Worm (Caenorhabditis elegans): ENCODE measurements around the gene K07F5.22.
A peak's percentile ranks its signal among the peaks of the same experiment; 100 is the strongest.

K07F5.22 gene

DNA sequence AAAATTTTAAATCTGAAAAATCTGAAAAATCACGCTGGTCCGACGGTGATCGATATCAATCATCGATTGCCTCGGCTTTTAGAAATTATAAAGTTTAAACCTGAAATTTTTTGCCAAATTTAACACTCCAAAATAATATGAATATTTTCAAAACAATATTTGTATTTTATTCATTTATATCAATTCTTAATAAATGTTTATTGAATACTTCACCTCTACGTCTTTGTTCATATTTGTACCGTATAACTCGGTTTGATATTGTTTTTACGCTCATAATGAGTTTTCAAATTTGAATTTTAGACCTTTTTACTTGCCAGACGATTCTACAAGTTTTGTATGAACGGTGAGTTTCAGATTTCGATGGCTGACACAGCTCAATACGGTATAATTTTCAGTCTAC is at the start of gene K07F5.22, which contains the start of gene K07F5.15:
K07F5.22 (plus strand) TSS at position 301 of the 400 bp plus-strand sequence.
K07F5.15 (plus strand) TSS at position 301 of the 400 bp plus-strand sequence.
- no peak for TF ChIP-seq gei-8 (GFP tag; optimal IDR thresholded peaks at IDR 0.05)
- TF ChIP-seq mdt-29 (GFP tag; IDR thresholded peaks at IDR 0.05): no peak
- no peak for TF ChIP-seq vab-7 (GFP tag; IDR thresholded peaks at IDR 0.05)
- no peak for TF ChIP-seq fos-1 (tag; optimal IDR thresholded peaks at IDR 0.05)
- TF ChIP-seq attf-4 (tag; optimal IDR thresholded peaks at IDR 0.05): no peak
- no peak for TF ChIP-seq ama-1 (optimal IDR thresholded peaks at IDR 0.05)
- no peak for TF ChIP-seq jun-1 (tag; optimal IDR thresholded peaks at IDR 0.05)
- TF ChIP-seq daf-12 (tag; optimal IDR thresholded peaks at IDR 0.05): no peak
- TF ChIP-seq T20F7.1 (GFP tag; optimal IDR thresholded peaks at IDR 0.05): no peak
- no peak for TF ChIP-seq mdl-1 (tag; optimal IDR thresholded peaks at IDR 0.05)
- no peak for TF ChIP-seq zfp-2 (tag; optimal IDR thresholded peaks at IDR 0.05)

DNA sequence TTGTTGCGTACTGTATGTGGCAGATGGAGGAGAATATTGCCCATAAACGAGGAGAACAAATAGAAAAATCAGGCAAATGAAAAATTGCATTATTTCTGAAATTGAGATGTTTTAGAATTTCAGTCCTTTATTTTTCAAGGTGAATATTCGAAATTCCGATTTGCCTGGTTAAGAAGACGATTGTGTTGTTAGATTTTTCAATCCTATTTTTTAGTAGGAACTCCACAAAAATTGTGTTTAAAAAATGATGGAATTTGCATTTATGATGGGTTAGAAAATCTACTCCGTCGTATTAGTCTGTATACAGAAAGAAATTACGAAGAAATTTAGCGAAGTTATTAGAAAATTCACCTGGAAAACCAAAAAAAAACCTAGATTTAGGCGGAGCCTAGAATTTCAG is 49.4 kb upstream of the K07F5.22 start, which contains the start of gene egl-20:
egl-20 (minus strand) TSS at position 101 of the 400 bp plus-strand sequence.
- TF ChIP-seq php-3 (GFP tag; IDR thresholded peaks at IDR 0.05) (no peak), lin-38 (GFP tag; IDR thresholded peaks at IDR 0.05) (no peak), Y75B8A.6 (GFP tag; IDR thresholded peaks at IDR 0.05) (no peak), nhr-42 (GFP tag; IDR thresholded peaks at IDR 0.05) (no peak), zag-1 (tag; optimal IDR thresholded peaks at IDR 0.05) (no peak), ceh-32 (tag; optimal IDR thresholded peaks at IDR 0.05; ENCODE audit: poor library complexity) (no peak), ama-1 (optimal IDR thresholded peaks at IDR 0.05) (no peak), ces-1 (GFP tag; optimal IDR thresholded peaks at IDR 0.05) (no peak), lir-3 (tag; optimal IDR thresholded peaks at IDR 0.05) (no peak), dpl-1 (GFP tag; optimal IDR thresholded peaks at IDR 0.05) (no peak), snpc-4 (tag; optimal IDR thresholded peaks at IDR 0.05) (no peak)

ce11 chrIV:9821621-9822020 is 43.3 kb upstream of the K07F5.22 start, which contains the start of gene col-123:
col-123 (plus strand) TSS chrIV:9821921.
- TF ChIP-seq zfp-3 (GFP tag; conservative IDR thresholded peaks at IDR 0.05) (no peak), madf-9 (GFP tag; conservative IDR thresholded peaks at IDR 0.05) (no peak), Y5F2A.4 (GFP tag; optimal IDR thresholded peaks at IDR 0.05) (no peak), vab-7 (GFP tag; IDR thresholded peaks at IDR 0.05) (no peak), nhr-77 (tag; optimal IDR thresholded peaks at IDR 0.05) (no peak), lin-38 (GFP tag; IDR thresholded peaks at IDR 0.05) (no peak)

ce11 chrIV:9822585-9822984 is 42.3 kb upstream of the K07F5.22 start:
- TF ChIP-seq nhr-25 (tag; optimal IDR thresholded peaks at IDR 0.05; ENCODE audit: borderline replicate concordance, insufficient read depth): no peak
- no peak for TF ChIP-seq dmd-8 (GFP tag; IDR thresholded peaks at IDR 0.05)
- TF ChIP-seq ceh-82 (tag; optimal IDR thresholded peaks at IDR 0.05): no peak
- peak; percentile 71 for TF ChIP-seq set-16 (GFP tag; IDR thresholded peaks at IDR 0.05)
- TF ChIP-seq zfp-3 (GFP tag; conservative IDR thresholded peaks at IDR 0.05): no peak
- TF ChIP-seq mep-1 (tag; optimal IDR thresholded peaks at IDR 0.05): no peak

DNA sequence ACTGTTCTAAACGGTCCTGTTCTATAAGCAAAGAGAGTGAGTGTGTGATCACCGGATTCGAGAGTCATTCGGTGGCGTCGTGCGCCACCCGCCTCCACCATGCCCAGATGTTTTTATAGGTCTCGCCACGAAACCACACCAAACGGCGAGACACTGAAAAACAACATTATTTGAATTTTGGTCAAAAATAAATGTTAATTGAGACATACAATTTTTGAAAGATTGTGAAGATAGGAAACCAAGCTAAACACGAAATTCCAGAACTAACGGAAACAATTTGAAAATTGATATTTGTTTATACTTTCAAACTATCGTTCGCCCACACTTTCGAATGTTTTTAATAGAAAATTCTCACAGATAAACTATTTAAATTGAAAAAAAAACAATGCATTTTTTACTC is 40.4 kb upstream of the K07F5.22 start, which contains the start of gene catp-6:
catp-6 (minus strand) TSS at position 101 of the 400 bp plus-strand sequence.
- TF ChIP-seq dmd-6 (GFP tag; IDR thresholded peaks at IDR 0.05) (no peak), F44E2.7 (GFP tag; IDR thresholded peaks at IDR 0.05) (no peak), Y48G9A.11 (GFP tag; IDR thresholded peaks at IDR 0.05) (no peak), fkh-10 (GFP tag; optimal IDR thresholded peaks at IDR 0.05) (no peak), nhr-41 (GFP tag; IDR thresholded peaks at IDR 0.05) (no peak), ztf-11 (tag; optimal IDR thresholded peaks at IDR 0.05) (no peak), jun-1 (tag; optimal IDR thresholded peaks at IDR 0.05) (no peak), D1046.2 (GFP tag; IDR thresholded peaks at IDR 0.05) (no peak), hlh-11 (tag; optimal IDR thresholded peaks at IDR 0.05) (no peak), nhr-25 (tag; optimal IDR thresholded peaks at IDR 0.05; ENCODE audit: borderline replicate concordance, insufficient read depth) (no peak), madf-5 (GFP tag; IDR thresholded peaks at IDR 0.05) (no peak), ceh-32 (tag; optimal IDR thresholded peaks at IDR 0.05; ENCODE audit: poor library complexity) (no peak), mep-1 (tag; optimal IDR thresholded peaks at IDR 0.05) (no peak)

Data from whole organism, L4 larva.